Worm (Caenorhabditis elegans): ENCODE data around the gene irld-22.

The irld-22 gene

DNA sequence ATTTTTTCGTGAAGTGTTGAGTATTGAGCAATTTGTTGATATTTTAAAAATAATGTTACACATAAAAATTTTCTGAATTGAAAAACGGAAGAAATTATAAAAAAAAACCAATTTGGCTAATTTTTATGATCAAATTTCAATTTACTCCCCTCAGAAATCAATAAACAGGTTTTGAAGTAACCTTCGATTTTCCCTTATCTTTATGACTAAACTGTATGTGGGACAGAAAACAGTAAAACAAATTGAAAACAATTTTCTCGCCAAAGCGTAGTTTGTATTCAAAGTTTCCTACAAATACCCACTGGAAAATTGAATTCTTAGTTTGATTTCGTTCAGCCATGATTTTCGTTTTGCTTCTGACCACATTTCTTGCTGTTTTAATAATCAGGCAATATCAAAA is 38.8 kb upstream of the irld-22 start, which contains the start of gene cyp-35B1:
cyp-35B1 (plus strand) TSS at position 244 of the 400 bp plus-strand sequence.
- no peak for TF ChIP-seq ceh-40 (GFP tag; IDR thresholded peaks at IDR 0.05)
- TF ChIP-seq bed-1 (GFP tag; IDR thresholded peaks at IDR 0.05) = no peak
- no peak for TF ChIP-seq F33H1.4 (GFP tag; IDR thresholded peaks at IDR 0.05)
- no peak for TF ChIP-seq B0336.3 (GFP tag; IDR thresholded peaks at IDR 0.05)
- TF ChIP-seq tbp1 (GFP tag; optimal IDR thresholded peaks at IDR 0.05) = no peak
- TF ChIP-seq K11D2.4 (GFP tag; IDR thresholded peaks at IDR 0.05) = no peak
- no peak for TF ChIP-seq C17E4.6 (GFP tag; IDR thresholded peaks at IDR 0.05)
- TF ChIP-seq mel-28 (tag; optimal IDR thresholded peaks at IDR 0.05; ENCODE audit: borderline replicate concordance) = no peak
- TF ChIP-seq lsy-27 (tag; optimal IDR thresholded peaks at IDR 0.05; ENCODE audit: borderline replicate concordance, insufficient read depth) = no peak
- TF ChIP-seq egl-44 (GFP tag; IDR thresholded peaks at IDR 0.05) = no peak
- no peak for TF ChIP-seq ztf-22 (GFP tag; optimal IDR thresholded peaks at IDR 0.05)
- no peak for TF ChIP-seq T26A5.8 (tag; optimal IDR thresholded peaks at IDR 0.05)
- no peak for TF ChIP-seq egl-18 (GFP tag; IDR thresholded peaks at IDR 0.05)
- TF ChIP-seq nhr-27 (tag; optimal IDR thresholded peaks at IDR 0.05) = no peak
- TF ChIP-seq B0261.1 (tag; optimal IDR thresholded peaks at IDR 0.05) = no peak
- TF ChIP-seq lin-54 (GFP tag; optimal IDR thresholded peaks at IDR 0.05) = no peak
- no peak for TF ChIP-seq ztf-3 (GFP tag; optimal IDR thresholded peaks at IDR 0.05)
- no peak for TF ChIP-seq efl-1 (GFP tag; optimal IDR thresholded peaks at IDR 0.05)
- no peak for TF ChIP-seq D2030.7 (GFP tag; IDR thresholded peaks at IDR 0.05)

DNA sequence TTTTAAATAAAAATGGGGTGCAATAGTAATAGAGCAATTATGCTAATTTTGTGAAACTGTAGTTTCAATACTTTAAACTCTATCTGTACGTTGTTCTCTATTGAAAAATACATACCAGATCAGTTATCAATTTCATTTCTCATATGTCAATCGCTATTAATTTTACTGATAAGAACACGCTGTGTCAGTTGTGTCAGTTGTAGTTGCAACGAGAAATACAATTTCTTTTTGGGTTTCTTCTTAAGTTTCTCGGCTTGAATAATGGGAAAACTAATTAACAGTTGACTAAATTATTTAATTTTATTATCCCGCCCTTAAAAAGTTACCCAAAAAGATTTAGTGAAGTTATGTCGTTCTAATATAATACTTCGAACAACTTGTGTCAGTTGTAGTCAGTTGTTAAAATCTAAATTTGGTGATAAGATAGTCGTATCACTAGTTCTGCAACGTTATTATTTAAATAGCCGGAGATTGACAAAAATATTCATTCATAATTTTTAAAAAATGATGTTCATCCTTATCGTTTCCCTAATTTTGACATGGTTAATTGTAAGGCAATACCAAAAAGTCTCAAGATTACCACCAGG is 36.0 kb upstream of the irld-22 start, which contains the start of gene cyp-35A5:
cyp-35A5 (plus strand) TSS at position 435 of the 587 bp plus-strand sequence.
- TF ChIP-seq cebp-1 (GFP tag; IDR thresholded peaks at IDR 0.05) = no peak
- no peak for TF ChIP-seq cebp-1 (tag; optimal IDR thresholded peaks at IDR 0.05)
- peak; percentile 5 for TF ChIP-seq nhr-80 (tag; optimal IDR thresholded peaks at IDR 0.05)

ce11 chrV:3931326-3931725 is 31.3 kb upstream of the irld-22 start, which contains the start of gene srx-63:
TSS of gene srx-63 (plus strand) at chrV:3931626.
- TF ChIP-seq ztf-18 (tag; optimal IDR thresholded peaks at IDR 0.05) = no peak
- TF ChIP-seq ztf-3 (GFP tag; optimal IDR thresholded peaks at IDR 0.05) = no peak
- no peak for TF ChIP-seq chd-7 (tag; optimal IDR thresholded peaks at IDR 0.05)
- no peak for TF ChIP-seq hrde-1 (tag; optimal IDR thresholded peaks at IDR 0.05; ENCODE audit: borderline replicate concordance)
- TF ChIP-seq mxl-1 (tag; optimal IDR thresholded peaks at IDR 0.05) = no peak
- no peak for TF ChIP-seq ceh-100 (GFP tag; IDR thresholded peaks at IDR 0.05)
- no peak for TF ChIP-seq F23B12.7 (tag; optimal IDR thresholded peaks at IDR 0.05; ENCODE audit: insufficient read depth)
- TF ChIP-seq hlh-26 (GFP tag; conservative IDR thresholded peaks at IDR 0.05) = no peak
- TF ChIP-seq ceh-91 (GFP tag; IDR thresholded peaks at IDR 0.05) = no peak
- no peak for TF ChIP-seq mes-4 (tag; optimal IDR thresholded peaks at IDR 0.05)
- no peak for TF ChIP-seq ztf-22 (GFP tag; optimal IDR thresholded peaks at IDR 0.05)
- no peak for TF ChIP-seq snpc-3.4 (tag; optimal IDR thresholded peaks at IDR 0.05)
- no peak for TF ChIP-seq tbx-9 (tag; optimal IDR thresholded peaks at IDR 0.05; ENCODE audit: borderline replicate concordance)

- TF ChIP-seq K12H6.12 (tag; optimal IDR thresholded peaks at IDR 0.05) (no peak), lsl-1 (GFP tag; optimal IDR thresholded peaks at IDR 0.05) (no peak), B0035.1 (tag; optimal IDR thresholded peaks at IDR 0.05) (no peak), atf-7 (tag; optimal IDR thresholded peaks at IDR 0.05) (no peak), lag-1 (GFP tag; IDR thresholded peaks at IDR 0.05) (no peak), xnd-1 (tag; optimal IDR thresholded peaks at IDR 0.05) (no peak), akir-1 (GFP tag; optimal IDR thresholded peaks at IDR 0.05) (no peak), ztf-28 (GFP tag; IDR thresholded peaks at IDR 0.05) (no peak), tbx-9 (tag; optimal IDR thresholded peaks at IDR 0.05; ENCODE audit: borderline replicate concordance) (no peak), die-1 (tag; optimal IDR thresholded peaks at IDR 0.05) (no peak), ceh-58 (GFP tag; IDR thresholded peaks at IDR 0.05) (no peak), F57C9.4 (tag; optimal IDR thresholded peaks at IDR 0.05) (no peak), F33H1.4 (GFP tag; IDR thresholded peaks at IDR 0.05) (no peak), snpc-3.4 (tag; optimal IDR thresholded peaks at IDR 0.05) (no peak), snpc-1.1 (tag; optimal IDR thresholded peaks at IDR 0.05; ENCODE audit: insufficient read depth) (no peak)
These were observed 29.1 kb upstream of the irld-22 start, which contains the start of gene srx-64 for ce11 chrV:3929099-3929498. TSS of gene srx-64 (plus strand) at chrV:3929399.

Data from whole organism, young adult.